Fruit fly (Drosophila melanogaster) whole organism: ENCODE results near the gene kibra.

ENCODE experiments used
- CG8478 ChIP-seq: fragments of >200 bp; optimal IDR thresholded peaks from 2 replicates; lab custom pipeline; 2018; ENCODE audit warnings: inconsistent platforms
- Dll ChIP-seq: fragments of >200 bp; optimal IDR thresholded peaks from 2 replicates; lab custom pipeline; 2017
- EcR ChIP-seq, 2 experiments: fragments of >200 bp; optimal IDR thresholded peaks; 2 replicates each; lab custom pipeline; 2017; ENCODE audit warnings: missing biosample characterization in 2 of 2, missing genetic modification characterization in 2 of 2, missing genetic modification reagents in 2 of 2

DNA sequence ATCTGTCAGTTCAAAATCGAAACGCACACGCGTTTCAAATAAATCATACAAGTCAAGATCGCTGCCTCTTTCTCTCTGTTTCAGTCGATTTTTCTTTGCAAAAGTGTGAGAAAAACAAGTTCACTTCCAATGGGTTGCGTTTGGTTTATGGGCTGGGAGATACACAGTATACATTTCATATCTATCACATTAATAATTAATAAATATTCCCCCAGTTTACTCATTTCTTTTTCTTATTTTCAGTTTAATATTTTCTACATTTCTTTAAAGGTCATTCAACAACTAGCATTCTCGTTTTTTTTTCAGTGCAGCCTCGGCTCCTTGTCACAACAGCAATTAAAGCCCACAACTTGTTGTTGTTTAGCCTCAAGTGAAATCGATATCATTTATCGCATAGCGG lies 40.1 kb downstream of the kibra start:
- no peak for TF ChIP-seq Dll
- no peak for TF ChIP-seq EcR (GFP tag; optimal IDR thresholded peaks at IDR 0.05; lab: Kevin White, UChicago)
- TF ChIP-seq CG8478 (lab: Kevin White, UChicago): no peak
